Worm (Caenorhabditis elegans) whole organism, mixed stage, embryonic: Measurements from ENCODE around the gene F17A2.16.
"Not testable (repeated sequence)": the region's sequence is repeated elsewhere in the genome, so short reads cannot be mapped to it uniquely, and the experiment has no call there.

ENCODE experiments used
- M03D4.4 ChIP-seq: sonication (generic microtip); optimal IDR thresholded peaks from 2 replicates; lab custom pipeline; 2017; ENCODE audit warnings: mild to moderate bottlenecking, missing genetic modification characterization, missing compliant biosample characterization
- bed-3 ChIP-seq: fragments of 200-800 bp; sonication (Bioruptor generic); optimal IDR thresholded peaks from 3 replicates; lab custom pipeline; 2018; ENCODE audit warnings: mild to moderate bottlenecking, missing genetic modification characterization, moderate library complexity, missing compliant biosample characterization
- ceh-39 ChIP-seq: fragments of 150-350 bp; optimal IDR thresholded peaks from 2 replicates; lab custom pipeline; 2014; ENCODE audit warnings: missing biosample characterization, missing genetic modification characterization
- ceh-43 ChIP-seq: fragments of 200-800 bp; sonication (Bioruptor generic); optimal IDR thresholded peaks from 2 replicates; lab custom pipeline; 2018; ENCODE audit warnings: mild to moderate bottlenecking, missing genetic modification characterization, moderate library complexity, missing compliant biosample characterization
- ceh-83 ChIP-seq: fragments of 200-800 bp; sonication (Bioruptor generic); optimal IDR thresholded peaks from 2 replicates; lab custom pipeline; 2018; ENCODE audit warnings: mild to moderate bottlenecking, missing genetic modification characterization, missing compliant biosample characterization
- ces-1 ChIP-seq: fragments of 150-350 bp; optimal IDR thresholded peaks from 2 replicates; lab custom pipeline; 2014; ENCODE audit warnings: missing biosample characterization, missing genetic modification reagents, missing genetic modification characterization
- cnd-1 ChIP-seq: fragments of 200-800 bp; sonication (Bioruptor generic); optimal IDR thresholded peaks from 2 replicates; lab custom pipeline; 2018; ENCODE audit warnings: mild to moderate bottlenecking, missing genetic modification characterization, missing compliant biosample characterization
- elt-1 ChIP-seq: sonication (generic microtip); optimal IDR thresholded peaks from 2 replicates; lab custom pipeline; 2017; ENCODE audit warnings: missing genetic modification characterization, mild to moderate bottlenecking, missing compliant biosample characterization, antibody characterized with exemption, moderate library complexity, borderline replicate concordance; ENCODE audit not compliant: insufficient read depth
- elt-3 ChIP-seq: fragments of 150-350 bp; optimal IDR thresholded peaks from 2 replicates; lab custom pipeline; 2014; ENCODE audit warnings: missing biosample characterization, missing genetic modification characterization
- flh-1 ChIP-seq: fragments of 200-800 bp; sonication (Bioruptor generic); optimal IDR thresholded peaks from 2 replicates; lab custom pipeline; 2018; ENCODE audit warnings: mild to moderate bottlenecking, missing genetic modification characterization, moderate library complexity, missing compliant biosample characterization
- ham-2 ChIP-seq: fragments of 200-800 bp; sonication (Bioruptor generic); optimal IDR thresholded peaks from 2 replicates; lab custom pipeline; 2018; ENCODE audit warnings: mild to moderate bottlenecking, missing genetic modification characterization, missing compliant biosample characterization
- hlh-1 ChIP-seq: fragments of 150-350 bp; optimal IDR thresholded peaks from 2 replicates; lab custom pipeline; 2014; ENCODE audit warnings: missing biosample characterization, missing genetic modification reagents, missing genetic modification characterization
- lin-13 ChIP-seq: fragments of 150-350 bp; optimal IDR thresholded peaks from 2 replicates; lab custom pipeline; 2014; ENCODE audit warnings: missing biosample characterization, missing genetic modification characterization
- lin-32 ChIP-seq: fragments of 200-800 bp; sonication (Bioruptor generic); optimal IDR thresholded peaks from 2 replicates; lab custom pipeline; 2018; ENCODE audit warnings: mild to moderate bottlenecking, missing genetic modification characterization, missing compliant biosample characterization
- lsy-2 ChIP-seq: fragments of 150-350 bp; optimal IDR thresholded peaks from 2 replicates; lab custom pipeline; 2014; ENCODE audit warnings: missing biosample characterization, missing genetic modification characterization
- mep-1 ChIP-seq: fragments of 150-350 bp; optimal IDR thresholded peaks from 2 replicates; lab custom pipeline; 2017; ENCODE audit warnings: missing biosample characterization, missing genetic modification reagents, missing genetic modification characterization, inconsistent platforms
- nhr-237 ChIP-seq: fragments of 150-350 bp; optimal IDR thresholded peaks from 2 replicates; lab custom pipeline; 2014; ENCODE audit warnings: missing biosample characterization, missing genetic modification characterization
- nhr-28 ChIP-seq: fragments of 150-350 bp; optimal IDR thresholded peaks from 2 replicates; lab custom pipeline; 2014; ENCODE audit warnings: missing biosample characterization, missing genetic modification characterization
- nhr-76 ChIP-seq: sonication (generic microtip); optimal IDR thresholded peaks from 2 replicates; lab custom pipeline; 2017; ENCODE audit warnings: missing biosample characterization, missing genetic modification characterization
- pha-4 ChIP-seq: fragments of 150-350 bp; optimal IDR thresholded peaks from 2 replicates; lab custom pipeline; 2018; ENCODE audit warnings: missing biosample characterization, missing genetic modification reagents, missing genetic modification characterization
- snpc-4 ChIP-seq: fragments of 150-350 bp; optimal IDR thresholded peaks from 2 replicates; lab custom pipeline; 2014; ENCODE audit warnings: missing biosample characterization, missing genetic modification characterization
- tbx-8 ChIP-seq: fragments of 200-800 bp; sonication (Bioruptor generic); optimal IDR thresholded peaks from 2 replicates; lab custom pipeline; 2018; ENCODE audit warnings: mild to moderate bottlenecking, missing genetic modification characterization, moderate library complexity, missing compliant biosample characterization
- unc-120 ChIP-seq: sonication (generic microtip); optimal IDR thresholded peaks from 2 replicates; lab custom pipeline; 2017; ENCODE audit warnings: missing genetic modification characterization, missing compliant biosample characterization; ENCODE audit not compliant: poor library complexity, severe bottlenecking
- unc-62 ChIP-seq: fragments of 150-350 bp; optimal IDR thresholded peaks from 2 replicates; lab custom pipeline; 2014; ENCODE audit warnings: missing biosample characterization, missing genetic modification reagents, missing genetic modification characterization
- zip-8 ChIP-seq: fragments of 150-350 bp; optimal IDR thresholded peaks from 2 replicates; lab custom pipeline; 2014; ENCODE audit warnings: missing biosample characterization, missing genetic modification characterization
- ztf-11 ChIP-seq: fragments of 150-350 bp; optimal IDR thresholded peaks from 2 replicates; lab custom pipeline; 2014; ENCODE audit warnings: missing biosample characterization, missing genetic modification characterization

Gene F17A2.16

ce11 chrX:12308045-12308499 lies at the start of gene F17A2.16:
Gene F17A2.16 (plus strand): TSS chrX:12308449.
- TF ChIP-seq pha-4, mep-1, zip-8 (tag; lab: Kevin White, UChicago): not testable (repeated sequence)
- TF ChIP-seq, all 35 proteins: peak for 0; not testable (repeated sequence) for 35

- TF ChIP-seq ztf-11 (tag; lab: Kevin White, UChicago) (no peak), cnd-1 (no peak), zip-8 (tag; lab: Kevin White, UChicago) (no peak), ceh-43 (GFP tag; lab: Kevin White, UChicago) (no peak), elt-3 (no peak), lin-32 (GFP tag; lab: Kevin White, UChicago) (no peak), hlh-1 (tag; lab: Kevin White, UChicago) (no peak), snpc-4 (tag; lab: Kevin White, UChicago) (no peak), nhr-76 (tag; lab: Kevin White, UChicago) (no peak), bed-3 (GFP tag; lab: Kevin White, UChicago) (no peak)
Observed at ce11 chrX:12260381-12260931, 47.8 kb upstream of the F17A2.16 start, which contains the start of gene E01G6.1. Gene E01G6.1 (plus strand): TSS chrX:12260881.

ce11 chrX:12270841-12271240 lies 37.4 kb upstream of the F17A2.16 start, which contains the start of gene otpl-8:
Gene otpl-8 (minus strand): TSS chrX:12270941.
- TF ChIP-seq unc-120 (tag; lab: Kevin White, UChicago) (no peak), ceh-39 (no peak), unc-62 (GFP tag; lab: Kevin White, UChicago) (no peak), lin-32 (GFP tag; lab: Kevin White, UChicago) (no peak)
- TF ChIP-seq, all 35 proteins: peak for 0

ce11 chrX:12273870-12274269 lies 34.4 kb upstream of the F17A2.16 start, which contains the start of gene H19J13.2:
Gene H19J13.2 (minus strand): TSS chrX:12273970.
- TF ChIP-seq hlh-1 (tag; lab: Kevin White, UChicago) (no peak), elt-1 (tag; lab: Kevin White, UChicago) (no peak), nhr-28 (tag; lab: Kevin White, UChicago) (no peak), lsy-2 (tag; lab: Kevin White, UChicago) (no peak), ces-1 (GFP tag; lab: Kevin White, UChicago) (no peak), ceh-43 (GFP tag; lab: Kevin White, UChicago) (no peak), elt-3 (no peak), nhr-237 (tag; lab: Kevin White, UChicago) (no peak), nhr-76 (tag; lab: Kevin White, UChicago) (no peak), lin-13 (no peak), ztf-11 (tag; lab: Kevin White, UChicago) (no peak), unc-62 (GFP tag; lab: Kevin White, UChicago) (no peak), zip-8 (tag; lab: Kevin White, UChicago) (no peak), flh-1 (GFP tag; lab: Kevin White, UChicago) (no peak), ham-2 (GFP tag; lab: Kevin White, UChicago) (no peak), bed-3 (GFP tag; lab: Kevin White, UChicago) (no peak), ceh-83 (GFP tag; lab: Kevin White, UChicago) (no peak), tbx-8 (no peak), M03D4.4 (tag; lab: Kevin White, UChicago) (no peak), pha-4 (tag; lab: Kevin White, UChicago) (no peak)

DNA sequence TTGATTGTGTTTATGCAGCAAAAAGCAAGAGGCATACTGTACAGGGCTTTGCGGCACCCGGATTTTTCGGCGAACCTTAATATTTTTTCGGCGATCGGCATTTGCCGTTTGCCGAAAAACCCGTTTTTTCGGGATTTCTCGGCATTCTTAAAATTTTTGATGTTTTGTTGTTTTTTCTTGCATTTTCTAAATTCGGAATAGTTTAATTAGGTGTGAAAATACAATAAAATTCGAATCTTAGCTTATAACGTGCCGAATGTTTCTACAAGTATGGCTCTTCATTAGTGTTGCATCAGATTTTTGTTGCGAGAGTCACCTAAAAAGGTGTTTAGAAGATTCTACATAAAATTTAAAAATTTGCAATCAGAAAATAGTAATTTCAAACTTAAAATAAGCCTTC lies 32.7 kb upstream of the F17A2.16 start, which contains the start of gene C04B4.6:
TSS of gene C04B4.6 (minus strand) at position 101 of the 400 bp plus-strand sequence.
- no peak for TF ChIP-seq zip-8 (tag; lab: Kevin White, UChicago)
- TF ChIP-seq unc-120 (tag; lab: Kevin White, UChicago) = no peak
- TF ChIP-seq flh-1 (GFP tag; lab: Kevin White, UChicago) = no peak
- no peak for TF ChIP-seq ceh-43 (GFP tag; lab: Kevin White, UChicago)
- no peak for TF ChIP-seq snpc-4 (tag; lab: Kevin White, UChicago)
- no peak for TF ChIP-seq lin-13
- no peak for TF ChIP-seq tbx-8
- no peak for TF ChIP-seq unc-62 (GFP tag; lab: Kevin White, UChicago)
- no peak for TF ChIP-seq ceh-39
- TF ChIP-seq lsy-2 (tag; lab: Kevin White, UChicago) = no peak
- TF ChIP-seq nhr-76 (tag; lab: Kevin White, UChicago) = no peak
- no peak for TF ChIP-seq hlh-1 (tag; lab: Kevin White, UChicago)
- TF ChIP-seq elt-3 = no peak
- TF ChIP-seq ceh-83 (GFP tag; lab: Kevin White, UChicago) = no peak
- TF ChIP-seq cnd-1 = no peak
- TF ChIP-seq ztf-11 (tag; lab: Kevin White, UChicago) = no peak
